Fruit fly (Drosophila melanogaster) whole organism, embryonic: ENCODE data around the gene gammaTub37C.
A peak's percentile ranks its signal among the peaks of the same experiment; 100 is the strongest.

Experiments used
- BEAF-32 ChIP-seq: fragments of 200-800 bp; sonication (Bioruptor generic); optimal IDR thresholded peaks from 3 replicates; lab custom pipeline; 2017; ENCODE audit warnings: missing biosample characterization, missing genetic modification characterization, mild to moderate bottlenecking, moderate library complexity, missing genetic modification reagents
- CG12391 ChIP-seq: fragments of 200-800 bp; sonication (Bioruptor generic); optimal IDR thresholded peaks from 3 replicates; lab custom pipeline; 2018; ENCODE audit warnings: missing biosample characterization, mild to moderate bottlenecking, missing genetic modification characterization, moderate library complexity
- CG13287 ChIP-seq: fragments of 200-800 bp; sonication (Bioruptor generic); IDR thresholded peaks from 2 replicates; pipeline ENCODE4 v1.3.6; 2022; ENCODE audit warnings: missing biosample characterization, missing genetic modification characterization; ENCODE audit not compliant: partially characterized antibody
- CG15269 ChIP-seq: fragments of 200-800 bp; sonication (Bioruptor generic); optimal IDR thresholded peaks from 2 replicates; lab custom pipeline; 2018; ENCODE audit warnings: missing biosample characterization, mild to moderate bottlenecking, missing genetic modification characterization, moderate library complexity
- CG16863 ChIP-seq: fragments of 200-800 bp; sonication (Bioruptor generic); optimal IDR thresholded peaks from 3 replicates; lab custom pipeline; 2016; ENCODE audit warnings: missing biosample characterization, missing genetic modification characterization
- CG17328 ChIP-seq: fragments of 200-800 bp; sonication (Bioruptor generic); IDR thresholded peaks from 2 replicates; pipeline ENCODE4 v1.3.6; 2022; ENCODE audit warnings: missing biosample characterization, missing genetic modification characterization
- CG17912 ChIP-seq: fragments of 200-800 bp; sonication (Bioruptor generic); optimal IDR thresholded peaks from 2 replicates; lab custom pipeline; 2018; ENCODE audit warnings: missing biosample characterization, mild to moderate bottlenecking, missing genetic modification characterization
- CG18262 ChIP-seq: fragments of 200-800 bp; optimal IDR thresholded peaks from 3 replicates; lab custom pipeline; 2019; ENCODE audit warnings: missing biosample characterization, mild to moderate bottlenecking, missing genetic modification characterization, moderate library complexity
- CG30020 ChIP-seq: fragments of 200-800 bp; optimal IDR thresholded peaks from 2 replicates; lab custom pipeline; 2019; ENCODE audit warnings: missing biosample characterization, mild to moderate bottlenecking, missing genetic modification characterization, moderate library complexity
- CG3281 ChIP-seq: fragments of 200-800 bp; sonication (Bioruptor generic); optimal IDR thresholded peaks from 3 replicates; lab custom pipeline; 2017; ENCODE audit warnings: missing biosample characterization, mild to moderate bottlenecking, missing genetic modification characterization
- CG33213 ChIP-seq: fragments of 200-800 bp; sonication (Bioruptor generic); optimal IDR thresholded peaks from 3 replicates; lab custom pipeline; 2016; ENCODE audit warnings: missing biosample characterization, missing genetic modification characterization
- CG34224 ChIP-seq: fragments of 200-800 bp; sonication (Bioruptor generic); IDR thresholded peaks from 3 replicates; pipeline ENCODE4 v1.3.6; 2022; ENCODE audit warnings: missing biosample characterization, missing genetic modification characterization; ENCODE audit not compliant: partially characterized antibody
- CG42726 ChIP-seq: fragments of 200-800 bp; sonication (Bioruptor generic); IDR thresholded peaks from 2 replicates; pipeline ENCODE4 v1.3.6; 2022; ENCODE audit warnings: missing biosample characterization, missing genetic modification characterization; ENCODE audit not compliant: partially characterized antibody
- CG4328 ChIP-seq: fragments of 200-800 bp; sonication (Bioruptor generic); optimal IDR thresholded peaks from 3 replicates; lab custom pipeline; 2017; ENCODE audit warnings: missing biosample characterization, missing genetic modification reagents, missing genetic modification characterization
- CG4404 ChIP-seq: fragments of 200-800 bp; sonication (Bioruptor generic); IDR thresholded peaks from 2 replicates; pipeline ENCODE4 v1.3.6; 2022; ENCODE audit warnings: missing biosample characterization, missing genetic modification characterization
- CG4424 ChIP-seq: fragments of 200-800 bp; sonication (Bioruptor generic); optimal IDR thresholded peaks from 3 replicates; lab custom pipeline; 2016; ENCODE audit warnings: missing biosample characterization, missing genetic modification characterization
- CG4707 ChIP-seq: fragments of 200-800 bp; sonication (Bioruptor generic); optimal IDR thresholded peaks from 2 replicates; lab custom pipeline; 2018; ENCODE audit warnings: missing biosample characterization, mild to moderate bottlenecking, missing genetic modification characterization, moderate library complexity
- CG4854 ChIP-seq: fragments of 200-800 bp; sonication (Bioruptor generic); optimal IDR thresholded peaks from 2 replicates; lab custom pipeline; 2016; ENCODE audit warnings: missing biosample characterization, missing genetic modification characterization, inconsistent platforms
- CG6683 ChIP-seq: fragments of 200-800 bp; sonication (Bioruptor generic); optimal IDR thresholded peaks from 2 replicates; lab custom pipeline; 2017; ENCODE audit warnings: missing biosample characterization, mild to moderate bottlenecking, missing genetic modification characterization, missing genetic modification reagents
- CG7839 ChIP-seq: fragments of 200-800 bp; sonication (Bioruptor generic); optimal IDR thresholded peaks from 3 replicates; lab custom pipeline; 2018; ENCODE audit warnings: missing biosample characterization, mild to moderate bottlenecking, missing genetic modification characterization, moderate library complexity
- CG7928 ChIP-seq: fragments of 200-800 bp; sonication (Bioruptor generic); optimal IDR thresholded peaks from 2 replicates; lab custom pipeline; 2017; ENCODE audit warnings: missing biosample characterization, mild to moderate bottlenecking, missing genetic modification characterization
- CoRest ChIP-seq: fragments of 200-800 bp; sonication (Bioruptor generic); optimal IDR thresholded peaks from 3 replicates; lab custom pipeline; 2018; ENCODE audit warnings: missing biosample characterization, mild to moderate bottlenecking, missing genetic modification characterization, moderate library complexity
- CrebB ChIP-seq: fragments of 200-800 bp; sonication (Bioruptor generic); optimal IDR thresholded peaks from 3 replicates; lab custom pipeline; 2018; ENCODE audit warnings: missing biosample characterization, mild to moderate bottlenecking, missing genetic modification characterization
- D19A ChIP-seq: fragments of 200-800 bp; optimal IDR thresholded peaks from 3 replicates; lab custom pipeline; 2019; ENCODE audit warnings: missing biosample characterization, mild to moderate bottlenecking, missing genetic modification characterization, moderate library complexity
- Deaf1 ChIP-seq: fragments of 200-800 bp; optimal IDR thresholded peaks from 3 replicates; lab custom pipeline; 2019; ENCODE audit warnings: missing biosample characterization, mild to moderate bottlenecking, missing genetic modification characterization, moderate library complexity
- Doc2 ChIP-seq: fragments of 200-800 bp; sonication (Bioruptor generic); IDR thresholded peaks from 2 replicates; pipeline ENCODE4 v1.3.6; 2022; ENCODE audit warnings: missing biosample characterization, missing genetic modification characterization
- H15 ChIP-seq: fragments of 200-800 bp; sonication (Bioruptor generic); IDR thresholded peaks from 3 replicates; pipeline ENCODE4 v1.3.6; 2022; ENCODE audit warnings: missing biosample characterization, missing genetic modification characterization
- HHEX ChIP-seq: fragments of 200-800 bp; sonication (Bioruptor generic); optimal IDR thresholded peaks from 3 replicates; lab custom pipeline; 2017; ENCODE audit warnings: missing biosample characterization, mild to moderate bottlenecking, missing genetic modification characterization, missing genetic modification reagents
- HmgZ ChIP-seq: fragments of 200-800 bp; sonication (Bioruptor generic); optimal IDR thresholded peaks from 2 replicates; lab custom pipeline; 2018; ENCODE audit warnings: missing biosample characterization, mild to moderate bottlenecking, missing genetic modification characterization
- Mrtf ChIP-seq: fragments of 200-800 bp; sonication (Bioruptor generic); IDR thresholded peaks from 3 replicates; pipeline ENCODE4 v1.3.6; 2022; ENCODE audit warnings: missing biosample characterization, missing genetic modification characterization
- NFAT ChIP-seq: fragments of 200-800 bp; sonication (Bioruptor generic); IDR thresholded peaks from 2 replicates; pipeline ENCODE4 v1.3.6; 2022; ENCODE audit warnings: missing biosample characterization, missing genetic modification characterization
- PHDP ChIP-seq: fragments of 200-800 bp; sonication (Bioruptor generic); optimal IDR thresholded peaks from 3 replicates; lab custom pipeline; 2018; ENCODE audit warnings: missing biosample characterization, mild to moderate bottlenecking, missing genetic modification characterization, moderate library complexity
- Ptx1 ChIP-seq: fragments of 200-800 bp; sonication (Bioruptor generic); IDR thresholded peaks from 2 replicates; pipeline ENCODE4 v1.3.6; 2022; ENCODE audit warnings: missing biosample characterization, missing genetic modification characterization
- Sox100B ChIP-seq: fragments of 200-800 bp; sonication (Bioruptor generic); optimal IDR thresholded peaks from 3 replicates; lab custom pipeline; 2018; ENCODE audit warnings: missing biosample characterization, mild to moderate bottlenecking, missing genetic modification characterization
- Sox102F ChIP-seq: fragments of 200-800 bp; sonication (Bioruptor generic); optimal IDR thresholded peaks from 2 replicates; lab custom pipeline; 2018; ENCODE audit warnings: missing biosample characterization, mild to moderate bottlenecking, missing genetic modification characterization, moderate library complexity
- Vsx1 ChIP-seq: fragments of 200-800 bp; sonication (Bioruptor generic); optimal IDR thresholded peaks from 2 replicates; lab custom pipeline; 2017; ENCODE audit warnings: missing biosample characterization, mild to moderate bottlenecking, missing genetic modification characterization, missing genetic modification reagents
- bbx ChIP-seq: fragments of 200-800 bp; sonication (Bioruptor generic); IDR thresholded peaks from 2 replicates; pipeline ENCODE4 v1.3.6; 2022; ENCODE audit warnings: missing biosample characterization, missing genetic modification characterization; ENCODE audit not compliant: partially characterized antibody
- br ChIP-seq: fragments of >200 bp; optimal IDR thresholded peaks from 2 replicates; lab custom pipeline; 2017
- cato ChIP-seq: fragments of 200-800 bp; sonication (Bioruptor generic); optimal IDR thresholded peaks from 2 replicates; lab custom pipeline; 2016; ENCODE audit warnings: missing biosample characterization, missing genetic modification characterization, borderline replicate concordance
- dati ChIP-seq: fragments of 200-800 bp; sonication (Bioruptor generic); IDR thresholded peaks from 2 replicates; pipeline ENCODE4 v1.3.6; 2022; ENCODE audit warnings: missing biosample characterization, missing genetic modification characterization
- insv ChIP-seq, 2 experiments: fragments of 200-800 bp; sonication (Bioruptor generic); optimal IDR thresholded peaks; 3 replicates each; lab custom pipeline; 2016 to 2018; ENCODE audit warnings: missing biosample characterization in 2 of 2, missing genetic modification characterization in 2 of 2
- odd ChIP-seq: fragments of 200-800 bp; sonication (Bioruptor generic); optimal IDR thresholded peaks from 2 replicates; lab custom pipeline; 2017; ENCODE audit warnings: missing biosample characterization, mild to moderate bottlenecking, missing genetic modification characterization
- peb ChIP-seq: fragments of 200-800 bp; sonication (Bioruptor generic); IDR thresholded peaks from 2 replicates; pipeline ENCODE4 v1.3.6; 2022; ENCODE audit warnings: missing biosample characterization, missing genetic modification characterization
- scrt ChIP-seq: fragments of 200-800 bp; sonication (Bioruptor generic); optimal IDR thresholded peaks from 2 replicates; lab custom pipeline; 2018; ENCODE audit warnings: missing biosample characterization, mild to moderate bottlenecking, missing genetic modification characterization, moderate library complexity
- sqz ChIP-seq: fragments of 200-800 bp; sonication (Bioruptor generic); optimal IDR thresholded peaks from 3 replicates; lab custom pipeline; 2018; ENCODE audit warnings: missing biosample characterization, mild to moderate bottlenecking, missing genetic modification characterization
- tna ChIP-seq: fragments of 200-800 bp; sonication (Bioruptor generic); IDR thresholded peaks from 2 replicates; pipeline ENCODE4 v1.3.6; 2022; ENCODE audit warnings: missing biosample characterization, missing genetic modification characterization; ENCODE audit not compliant: partially characterized antibody
- toy ChIP-seq: fragments of 200-800 bp; sonication (Bioruptor generic); IDR thresholded peaks from 2 replicates; pipeline ENCODE4 v1.3.6; 2022; ENCODE audit warnings: missing biosample characterization, missing genetic modification characterization
- wek ChIP-seq: fragments of 200-800 bp; sonication (Bioruptor generic); optimal IDR thresholded peaks from 3 replicates; lab custom pipeline; 2018; ENCODE audit warnings: missing biosample characterization, mild to moderate bottlenecking, missing genetic modification characterization, moderate library complexity
- z ChIP-seq: fragments of 200-800 bp; sonication (Bioruptor generic); IDR thresholded peaks from 3 replicates; pipeline ENCODE4 v1.3.6; 2022; ENCODE audit warnings: missing biosample characterization, missing genetic modification characterization

The gammaTub37C gene

DNA sequence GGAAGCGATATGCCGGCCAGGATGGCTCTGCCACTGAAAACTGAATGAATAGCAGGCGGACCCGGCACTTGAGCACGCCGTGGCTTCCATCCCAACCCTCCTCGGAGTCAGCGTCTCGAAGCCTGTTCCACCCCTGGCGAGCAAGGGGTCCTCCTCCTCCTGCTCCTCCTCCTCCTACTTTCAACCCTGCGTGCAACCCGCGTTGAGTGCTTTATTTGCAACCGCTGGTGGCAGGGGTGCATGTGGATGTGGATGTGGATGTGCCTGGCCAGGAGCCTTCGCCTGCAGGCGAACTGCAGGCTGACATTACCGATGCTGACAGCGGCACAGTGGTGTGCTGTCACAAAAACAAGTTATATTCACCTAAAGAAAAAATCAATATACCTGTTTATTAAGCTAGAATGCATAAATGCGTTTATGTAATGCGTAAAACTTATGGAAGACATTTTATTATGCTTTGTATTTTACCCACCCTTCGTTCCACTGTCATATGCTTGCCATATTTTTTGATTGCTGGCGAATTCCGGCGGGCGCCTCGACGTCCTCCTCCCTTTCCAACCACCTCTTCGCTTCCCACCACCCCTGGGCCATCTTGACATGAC, 11.0 kb upstream of the gammaTub37C start (continued):
- no peak for TF ChIP-seq CG7928 (GFP tag; lab: Kevin White, UChicago)
- peak; percentile 52; the same call in 1 of the 3 replicates for TF ChIP-seq Mrtf (GFP tag; lab: Robert Waterston, UW)
- TF ChIP-seq Sox102F (GFP tag; lab: Kevin White, UChicago), result peak; percentile 53
- TF ChIP-seq HHEX, result peak; percentile 28
- 0 out of 2 replicates have a peak, but pooled peaks have one; percentile 36 for TF ChIP-seq NFAT
- peak; percentile 83 for TF ChIP-seq CG17328 (GFP tag; lab: Robert Waterston, UW)
- TF ChIP-seq scrt (GFP tag; lab: Kevin White, UChicago), result no peak
- TF ChIP-seq br (lab: Kevin White, UChicago), result no peak
- no peak for TF ChIP-seq insv (GFP tag; optimal IDR thresholded peaks at IDR 0.05; lab: Kevin White, UChicago)
- no peak for TF ChIP-seq CG13287 (GFP tag; lab: Robert Waterston, UW)
- TF ChIP-seq Vsx1, result no peak
- TF ChIP-seq CG30020 (tag; lab: Kevin White, UChicago), result no peak
- TF ChIP-seq sqz (GFP tag; lab: Kevin White, UChicago), result peak; percentile 26
- TF ChIP-seq tna (GFP tag; lab: Robert Waterston, UW), result no peak
- TF ChIP-seq CG15269 (tag; lab: Kevin White, UChicago), result peak; percentile 29
- TF ChIP-seq CG4854 (GFP tag; lab: Kevin White, UChicago), result no peak
- no peak for TF ChIP-seq CG4328 (GFP tag; lab: Kevin White, UChicago)
- peak; percentile 48 for TF ChIP-seq CG4707 (GFP tag; lab: Kevin White, UChicago)
- no peak for TF ChIP-seq wek

dm6 chr2L:19193703-19194102, 8.2 kb upstream of the gammaTub37C start:
- TF ChIP-seq peb (GFP tag; lab: Robert Waterston, UW) (no peak), z (GFP tag; lab: Robert Waterston, UW) (no peak), odd (GFP tag; lab: Kevin White, UChicago) (no peak), CG4404 (GFP tag; lab: Robert Waterston, UW) (peak; percentile 51; the same call in 1 of the 2 replicates), H15 (GFP tag; lab: Robert Waterston, UW) (no peak), CG4424 (GFP tag; lab: Kevin White, UChicago) (peak; percentile 13), CG18262 (tag; lab: Kevin White, UChicago) (peak; percentile 7), Ptx1 (GFP tag; lab: Robert Waterston, UW) (0 out of 2 replicates have a peak, but pooled peaks have one; percentile 25), CoRest (tag; lab: Kevin White, UChicago) (no peak), PHDP (tag; lab: Kevin White, UChicago) (no peak), bbx (GFP tag; lab: Robert Waterston, UW) (no peak), toy (GFP tag; lab: Robert Waterston, UW) (no peak), cato (GFP tag; lab: Kevin White, UChicago) (no peak), Deaf1 (tag; lab: Kevin White, UChicago) (no peak), CG42726 (GFP tag; lab: Robert Waterston, UW) (no peak), BEAF-32 (GFP tag; lab: Kevin White, UChicago) (no peak), D19A (tag; lab: Kevin White, UChicago) (no peak), CG33213 (GFP tag; lab: Kevin White, UChicago) (no peak), Sox100B (no peak), CG7839 (tag; lab: Kevin White, UChicago) (peak; percentile 16), CG16863 (GFP tag; lab: Kevin White, UChicago) (no peak), CG12391 (tag; lab: Kevin White, UChicago) (no peak), dati (GFP tag; lab: Robert Waterston, UW) (no peak), Doc2 (no peak), CG34224 (GFP tag; lab: Robert Waterston, UW) (no peak), CrebB (no peak), CG6683 (GFP tag; lab: Kevin White, UChicago) (no peak), CG17912 (GFP tag; lab: Kevin White, UChicago) (no peak), CG3281 (GFP tag; lab: Kevin White, UChicago) (no peak), HmgZ (tag; lab: Kevin White, UChicago) (no peak)
